Fruit fly (Drosophila melanogaster) whole organism, prepupa: ENCODE results near the gene CG11369.

Experiments used
- Blimp-1 ChIP-seq: fragments of 200-800 bp; sonication (Bioruptor generic); optimal IDR thresholded peaks from 3 replicates; lab custom pipeline; 2017; ENCODE audit warnings: missing biosample characterization, missing genetic modification characterization, mild to moderate bottlenecking, moderate library complexity, missing genetic modification reagents
- CG10669 ChIP-seq: fragments of 200-800 bp; sonication (Bioruptor generic); optimal IDR thresholded peaks from 3 replicates; lab custom pipeline; 2018; ENCODE audit warnings: missing biosample characterization, mild to moderate bottlenecking, missing genetic modification characterization, moderate library complexity
- CG11762 ChIP-seq: fragments of 200-800 bp; sonication (Bioruptor generic); optimal IDR thresholded peaks from 3 replicates; lab custom pipeline; 2016; ENCODE audit warnings: missing biosample characterization, missing genetic modification characterization; ENCODE audit not compliant: insufficient read depth
- CG11902 ChIP-seq: fragments of 200-800 bp; sonication (Bioruptor generic); optimal IDR thresholded peaks from 3 replicates; lab custom pipeline; 2016; ENCODE audit warnings: missing biosample characterization, missing genetic modification characterization
- CG15336 ChIP-seq: fragments of 200-800 bp; sonication (Bioruptor generic); IDR thresholded peaks from 2 replicates; pipeline ENCODE4 v1.3.6; 2022; ENCODE audit warnings: missing biosample characterization, missing genetic modification characterization
- CG1621 ChIP-seq: fragments of 200-800 bp; sonication (Bioruptor generic); optimal IDR thresholded peaks from 3 replicates; lab custom pipeline; 2018; ENCODE audit warnings: missing biosample characterization, mild to moderate bottlenecking, missing genetic modification characterization
- CG16779 ChIP-seq: fragments of 200-800 bp; sonication (Bioruptor generic); optimal IDR thresholded peaks from 3 replicates; lab custom pipeline; 2017; ENCODE audit warnings: missing biosample characterization, mild to moderate bottlenecking, missing genetic modification characterization
- CG3032 ChIP-seq: fragments of 200-800 bp; optimal IDR thresholded peaks from 2 replicates; lab custom pipeline; 2019; ENCODE audit warnings: missing biosample characterization, mild to moderate bottlenecking, missing genetic modification characterization, moderate library complexity
- CG31627 ChIP-seq: fragments of 200-800 bp; sonication (Bioruptor generic); optimal IDR thresholded peaks from 3 replicates; lab custom pipeline; 2016; ENCODE audit warnings: missing biosample characterization, missing genetic modification characterization
- CG32006 ChIP-seq: fragments of 200-800 bp; sonication (Bioruptor generic); optimal IDR thresholded peaks from 3 replicates; lab custom pipeline; 2017; ENCODE audit warnings: missing biosample characterization, mild to moderate bottlenecking, missing genetic modification characterization
- CG34406 ChIP-seq: fragments of 200-800 bp; sonication (Bioruptor generic); optimal IDR thresholded peaks from 3 replicates; lab custom pipeline; 2016; ENCODE audit warnings: missing biosample characterization, missing genetic modification characterization
- CG3919 ChIP-seq: fragments of 200-800 bp; sonication (Bioruptor generic); optimal IDR thresholded peaks from 3 replicates; lab custom pipeline; 2016; ENCODE audit warnings: missing biosample characterization, missing genetic modification characterization
- CG4318 ChIP-seq: fragments of 200-800 bp; sonication (Bioruptor generic); optimal IDR thresholded peaks from 3 replicates; lab custom pipeline; 2017; ENCODE audit warnings: missing biosample characterization, mild to moderate bottlenecking, missing genetic modification characterization
- CG6163 ChIP-seq: fragments of 200-800 bp; sonication (Bioruptor generic); IDR thresholded peaks from 3 replicates; pipeline ENCODE4 v1.3.6; 2022; ENCODE audit warnings: missing biosample characterization, missing genetic modification characterization
- CG6276 ChIP-seq: fragments of 200-800 bp; sonication (Bioruptor generic); optimal IDR thresholded peaks from 2 replicates; lab custom pipeline; 2017; ENCODE audit warnings: missing biosample characterization, mild to moderate bottlenecking, missing genetic modification characterization
- CG6792 ChIP-seq: fragments of 200-800 bp; sonication (Bioruptor generic); optimal IDR thresholded peaks from 3 replicates; lab custom pipeline; 2016; ENCODE audit warnings: missing biosample characterization, missing genetic modification characterization
- CG6808 ChIP-seq: fragments of 200-800 bp; sonication (Bioruptor generic); optimal IDR thresholded peaks from 3 replicates; lab custom pipeline; 2017; ENCODE audit warnings: missing biosample characterization, missing genetic modification characterization, mild to moderate bottlenecking, moderate library complexity, missing genetic modification reagents
- CG6854 ChIP-seq: fragments of 200-800 bp; sonication (Bioruptor generic); optimal IDR thresholded peaks from 2 replicates; lab custom pipeline; 2017; ENCODE audit warnings: missing biosample characterization, mild to moderate bottlenecking, missing genetic modification characterization
- CG7368 ChIP-seq: fragments of 200-800 bp; sonication (Bioruptor generic); optimal IDR thresholded peaks from 3 replicates; lab custom pipeline; 2016; ENCODE audit warnings: missing biosample characterization, missing genetic modification characterization
- CG8319 ChIP-seq: fragments of 200-800 bp; sonication (Bioruptor generic); optimal IDR thresholded peaks from 3 replicates; lab custom pipeline; 2016; ENCODE audit warnings: missing biosample characterization, missing genetic modification characterization
- CG8632 ChIP-seq: fragments of 200-800 bp; sonication (Bioruptor generic); optimal IDR thresholded peaks from 3 replicates; lab custom pipeline; 2016; ENCODE audit warnings: missing biosample characterization, missing genetic modification characterization
- CG9139 ChIP-seq: fragments of 200-800 bp; sonication (Bioruptor generic); optimal IDR thresholded peaks from 3 replicates; lab custom pipeline; 2017; ENCODE audit warnings: missing biosample characterization, mild to moderate bottlenecking, missing genetic modification characterization
- Eip75B ChIP-seq: fragments of 200-800 bp; sonication (Bioruptor generic); optimal IDR thresholded peaks from 3 replicates; lab custom pipeline; 2016; ENCODE audit warnings: missing biosample characterization, missing genetic modification characterization
- Ets96B ChIP-seq: fragments of 200-800 bp; optimal IDR thresholded peaks from 2 replicates; lab custom pipeline; 2019; ENCODE audit warnings: missing biosample characterization, mild to moderate bottlenecking, missing genetic modification characterization, moderate library complexity
- Gug ChIP-seq: fragments of 200-800 bp; sonication (Bioruptor generic); IDR thresholded peaks from 2 replicates; pipeline ENCODE4 v1.3.6; 2022; ENCODE audit warnings: missing biosample characterization, missing genetic modification characterization
- Hr38 ChIP-seq: sonication (Bioruptor generic); optimal IDR thresholded peaks from 2 replicates; lab custom pipeline; 2016; ENCODE audit warnings: missing biosample characterization, missing genetic modification characterization
- Hr39 ChIP-seq: fragments of 200-800 bp; sonication (Bioruptor generic); optimal IDR thresholded peaks from 2 replicates; lab custom pipeline; 2016; ENCODE audit warnings: missing biosample characterization, missing genetic modification characterization
- Hr4 ChIP-seq: fragments of 200-800 bp; sonication (Bioruptor generic); optimal IDR thresholded peaks from 3 replicates; lab custom pipeline; 2016; ENCODE audit warnings: missing biosample characterization, missing genetic modification characterization
- Met ChIP-seq: fragments of 200-800 bp; sonication (Bioruptor generic); optimal IDR thresholded peaks from 3 replicates; lab custom pipeline; 2016; ENCODE audit warnings: missing biosample characterization, missing genetic modification characterization
- OdsH ChIP-seq: fragments of 200-800 bp; sonication (Bioruptor generic); optimal IDR thresholded peaks from 3 replicates; lab custom pipeline; 2016; ENCODE audit warnings: missing biosample characterization, missing genetic modification characterization
- Smox ChIP-seq: fragments of 200-800 bp; sonication (Bioruptor generic); optimal IDR thresholded peaks from 3 replicates; lab custom pipeline; 2016; ENCODE audit warnings: missing biosample characterization, missing genetic modification characterization
- Sox15 ChIP-seq: fragments of 200-800 bp; sonication (Bioruptor generic); optimal IDR thresholded peaks from 3 replicates; lab custom pipeline; 2016; ENCODE audit warnings: missing biosample characterization, missing genetic modification characterization
- achi ChIP-seq: fragments of 200-800 bp; sonication (Bioruptor generic); optimal IDR thresholded peaks from 3 replicates; lab custom pipeline; 2016; ENCODE audit warnings: missing biosample characterization, missing genetic modification characterization
- acj6 ChIP-seq: fragments of 200-800 bp; sonication (Bioruptor generic); optimal IDR thresholded peaks from 3 replicates; lab custom pipeline; 2016; ENCODE audit warnings: missing biosample characterization, missing genetic modification characterization
- dac ChIP-seq: fragments of 200-800 bp; sonication (Bioruptor generic); optimal IDR thresholded peaks from 2 replicates; lab custom pipeline; 2017; ENCODE audit warnings: missing biosample characterization, mild to moderate bottlenecking, missing genetic modification characterization
- eg ChIP-seq: fragments of 200-800 bp; sonication (Bioruptor generic); IDR thresholded peaks from 3 replicates; pipeline ENCODE4 v1.3.6; 2022; ENCODE audit warnings: missing biosample characterization, missing genetic modification characterization
- esn ChIP-seq: fragments of 200-800 bp; sonication (Bioruptor generic); optimal IDR thresholded peaks from 2 replicates; lab custom pipeline; 2016; ENCODE audit warnings: missing biosample characterization, mild to moderate bottlenecking, missing genetic modification characterization, moderate library complexity
- fd59A ChIP-seq: fragments of 200-800 bp; sonication (Bioruptor generic); optimal IDR thresholded peaks from 2 replicates; lab custom pipeline; 2017; ENCODE audit warnings: missing biosample characterization, mild to moderate bottlenecking, missing genetic modification characterization, missing genetic modification reagents
- fd85E ChIP-seq: fragments of 200-800 bp; sonication (Bioruptor generic); optimal IDR thresholded peaks from 3 replicates; lab custom pipeline; 2016; ENCODE audit warnings: missing biosample characterization, missing genetic modification characterization
- fkh ChIP-seq: fragments of 200-800 bp; sonication (Bioruptor generic); optimal IDR thresholded peaks from 3 replicates; lab custom pipeline; 2017; ENCODE audit warnings: missing biosample characterization, mild to moderate bottlenecking, missing genetic modification characterization, moderate library complexity
- lz ChIP-seq: fragments of 200-800 bp; sonication (Bioruptor generic); optimal IDR thresholded peaks from 3 replicates; lab custom pipeline; 2016; ENCODE audit warnings: missing biosample characterization, missing genetic modification characterization
- net ChIP-seq: fragments of 200-800 bp; sonication (Bioruptor generic); optimal IDR thresholded peaks from 3 replicates; lab custom pipeline; 2016; ENCODE audit warnings: missing biosample characterization, missing genetic modification characterization
- pdm3 ChIP-seq: fragments of 200-800 bp; sonication (Bioruptor generic); optimal IDR thresholded peaks from 3 replicates; lab custom pipeline; 2016; ENCODE audit warnings: missing biosample characterization, missing genetic modification characterization
- salr ChIP-seq, 2 experiments: fragments of 200-800 bp; sonication (Bioruptor generic); optimal IDR thresholded peaks; 3 replicates each; lab custom pipeline; 2016 to 2018; ENCODE audit warnings: missing biosample characterization in 2 of 2, missing genetic modification characterization in 2 of 2, mild to moderate bottlenecking in 1 of 2
- spab ChIP-seq: fragments of 200-800 bp; sonication (Bioruptor generic); optimal IDR thresholded peaks from 2 replicates; lab custom pipeline; 2017; ENCODE audit warnings: missing biosample characterization, mild to moderate bottlenecking, missing genetic modification characterization, missing genetic modification reagents
- ss ChIP-seq, 2 experiments: fragments of 200-800 bp; sonication (Bioruptor generic); optimal IDR thresholded peaks; 2 replicates in 1 of 2; 3 replicates in 1 of 2; lab custom pipeline; 2017 to 2018; ENCODE audit warnings: mild to moderate bottlenecking in 2 of 2, missing biosample characterization in 2 of 2, missing genetic modification characterization in 2 of 2, moderate library complexity in 1 of 2
- vri ChIP-seq: fragments of 200-800 bp; sonication (Bioruptor generic); optimal IDR thresholded peaks from 3 replicates; lab custom pipeline; 2016; ENCODE audit warnings: missing biosample characterization, mild to moderate bottlenecking, missing genetic modification characterization

CG11369 gene

DNA sequence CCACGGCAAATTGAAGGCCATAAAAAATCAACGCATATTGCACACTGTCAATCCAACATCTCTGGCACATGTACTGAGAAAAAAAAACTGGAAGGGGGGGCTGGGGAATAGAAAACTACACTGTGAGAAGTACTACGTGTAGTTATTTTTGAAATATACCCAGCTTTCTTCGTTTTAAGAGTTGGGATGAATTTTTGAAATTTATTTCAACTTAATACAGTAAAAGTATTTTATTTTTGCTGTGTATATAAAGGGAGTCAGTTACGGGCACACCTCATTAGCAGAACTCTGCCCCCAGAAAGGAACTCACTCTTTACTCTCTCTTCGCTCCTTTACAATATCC, 32.7 kb upstream of the CG11369 start (continued):
- TF ChIP-seq CG3919 (GFP tag; lab: Kevin White, UChicago) (peak; percentile 50), CG7368 (GFP tag; lab: Kevin White, UChicago) (no peak), CG6854 (GFP tag; lab: Kevin White, UChicago) (no peak), CG15336 (GFP tag; lab: Robert Waterston, UW) (no peak), CG4318 (GFP tag; lab: Kevin White, UChicago) (no peak), Ets96B (tag; lab: Kevin White, UChicago) (peak; percentile 18), CG8319 (GFP tag; lab: Kevin White, UChicago) (no peak), Blimp-1 (GFP tag; lab: Kevin White, UChicago) (no peak), CG31627 (GFP tag; lab: Kevin White, UChicago) (peak; percentile 63), fd59A (GFP tag; lab: Kevin White, UChicago) (peak; percentile 5), Met (GFP tag; lab: Kevin White, UChicago) (peak; percentile 68), CG11762 (no peak), CG6163 (GFP tag; lab: Robert Waterston, UW) (peak; percentile 56; the same call in 2 of the 3 replicates)

DNA sequence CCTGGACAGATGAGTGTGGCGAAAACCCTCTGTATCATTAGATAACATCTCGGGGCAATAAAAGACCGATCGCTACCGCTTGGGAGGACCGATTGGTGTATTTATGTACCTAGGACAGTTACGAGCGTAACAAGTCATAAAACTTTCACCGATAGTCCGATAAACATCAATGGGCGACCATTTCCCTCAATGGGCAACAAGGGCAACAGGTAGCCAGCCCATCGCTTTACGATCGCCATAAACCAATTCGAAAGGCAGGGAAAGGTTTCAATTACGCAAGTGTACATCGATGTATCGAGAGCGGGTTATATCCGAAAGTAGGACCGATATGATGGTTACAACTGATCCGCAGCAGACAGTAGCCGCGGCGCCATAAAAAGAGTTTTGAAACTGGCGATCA, 31.6 kb upstream of the CG11369 start:
- TF ChIP-seq lz (no peak), CG9139 (no peak), Gug (no peak), CG6854 (GFP tag; lab: Kevin White, UChicago) (no peak), CG10669 (GFP tag; lab: Kevin White, UChicago) (no peak), CG3032 (no peak), CG6163 (GFP tag; lab: Robert Waterston, UW) (no peak), fkh (no peak), Sox15 (no peak), CG15336 (GFP tag; lab: Robert Waterston, UW) (no peak), Hr38 (no peak), dac (GFP tag; lab: Kevin White, UChicago) (no peak), CG4318 (GFP tag; lab: Kevin White, UChicago) (no peak), CG6792 (GFP tag; lab: Kevin White, UChicago) (no peak), salr (GFP tag; optimal IDR thresholded peaks at IDR 0.05; lab: Kevin White, UChicago) (no peak), Smox (no peak), CG11762 (no peak)
- TF ChIP-seq, all 60 proteins: peak for 0

DNA sequence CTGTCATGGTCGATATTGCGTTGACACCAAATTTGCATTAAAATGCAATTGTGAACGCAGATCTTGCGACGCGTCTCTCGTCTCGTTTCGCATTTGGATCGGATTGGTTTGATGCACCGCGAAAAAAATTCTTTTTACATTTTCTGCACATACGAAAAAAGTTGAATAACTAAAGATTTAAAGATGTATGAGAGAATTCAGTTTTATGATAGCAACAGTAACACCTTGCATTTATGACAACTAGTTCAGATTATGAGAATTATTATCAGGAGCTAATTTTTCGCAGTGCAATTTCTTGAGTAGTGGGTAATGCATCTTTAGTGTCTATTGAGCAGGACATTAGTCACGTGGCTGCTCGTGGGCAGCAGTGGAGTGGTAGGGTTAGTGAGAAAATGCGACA, 30.2 kb upstream of the CG11369 start:
- TF ChIP-seq CG11902 (GFP tag; lab: Kevin White, UChicago): peak; percentile 23
- TF ChIP-seq net (GFP tag; lab: Kevin White, UChicago): peak; percentile 62
- peak; percentile 68 for TF ChIP-seq OdsH
- TF ChIP-seq acj6 (GFP tag; lab: Kevin White, UChicago): peak; percentile 67
- peak; percentile 68 for TF ChIP-seq esn (GFP tag; lab: Kevin White, UChicago)
- TF ChIP-seq CG34406 (GFP tag; lab: Kevin White, UChicago): peak; percentile 49
- TF ChIP-seq CG31627 (GFP tag; lab: Kevin White, UChicago): peak; percentile 65
- no peak for TF ChIP-seq CG9139
- TF ChIP-seq fd85E: no peak
- TF ChIP-seq salr (GFP tag; optimal IDR thresholded peaks at IDR 0.05; lab: Kevin White, UChicago): peak; percentile 27 to 59
- TF ChIP-seq CG8632 (GFP tag; lab: Kevin White, UChicago): peak; percentile 64
- peak; percentile 63 for TF ChIP-seq eg (GFP tag; lab: Robert Waterston, UW)
- TF ChIP-seq CG6276 (GFP tag; lab: Kevin White, UChicago): peak; percentile 21
- TF ChIP-seq ss (GFP tag; optimal IDR thresholded peaks at IDR 0.05; lab: Kevin White, UChicago): peak; percentile 21 to 36
- peak; percentile 73 for TF ChIP-seq Met (GFP tag; lab: Kevin White, UChicago)
- peak; percentile 16 for TF ChIP-seq dac (GFP tag; lab: Kevin White, UChicago)
- peak; percentile 70 for TF ChIP-seq achi (GFP tag; lab: Kevin White, UChicago)
- TF ChIP-seq Hr4: peak; percentile 64
- TF ChIP-seq CG32006: peak; percentile 72
- peak; percentile 69 for TF ChIP-seq CG7368 (GFP tag; lab: Kevin White, UChicago)
- TF ChIP-seq CG16779: no peak
- TF ChIP-seq CG6854 (GFP tag; lab: Kevin White, UChicago): no peak
- peak; percentile 77 for TF ChIP-seq pdm3 (GFP tag; lab: Kevin White, UChicago)
- peak; percentile 18 for TF ChIP-seq CG8319 (GFP tag; lab: Kevin White, UChicago)
- TF ChIP-seq CG15336 (GFP tag; lab: Robert Waterston, UW): peak; percentile 51; the same call in 1 of the 2 replicates
- TF ChIP-seq spab (GFP tag; lab: Kevin White, UChicago): peak; percentile 52
- TF ChIP-seq Eip75B (GFP tag; lab: Kevin White, UChicago): peak; percentile 71
- peak; percentile 45 for TF ChIP-seq CG6808 (GFP tag; lab: Kevin White, UChicago)
- TF ChIP-seq lz: peak; percentile 41
- peak; percentile 68 for TF ChIP-seq CG1621 (tag; lab: Kevin White, UChicago)
- TF ChIP-seq vri (GFP tag; lab: Kevin White, UChicago): peak; percentile 35
- no peak for TF ChIP-seq fkh
- TF ChIP-seq Hr39: peak; percentile 60
